Fruit fly (Drosophila melanogaster) whole organism, embryonic: ENCODE results near the gene Rpt6.

Experiments
- Asciz ChIP-seq: fragments of 200-800 bp; sonication (Bioruptor generic); optimal IDR thresholded peaks from 2 replicates; lab custom pipeline; 2017; ENCODE audit warnings: missing biosample characterization, mild to moderate bottlenecking, missing genetic modification characterization, missing genetic modification reagents
- Atf6 ChIP-seq: fragments of 200-800 bp; sonication (Bioruptor generic); IDR thresholded peaks from 2 replicates; pipeline ENCODE4 v1.3.6; 2022; ENCODE audit warnings: missing biosample characterization, missing genetic modification characterization
- Bteb2 ChIP-seq: fragments of 200-800 bp; sonication (Bioruptor generic); optimal IDR thresholded peaks from 2 replicates; lab custom pipeline; 2016; ENCODE audit warnings: missing biosample characterization, missing genetic modification characterization
- CG11085 ChIP-seq: fragments of 200-800 bp; sonication (Bioruptor generic); IDR thresholded peaks from 2 replicates; pipeline ENCODE4 v1.3.6; 2022; ENCODE audit warnings: missing biosample characterization, missing genetic modification characterization
- CG12769 ChIP-seq: fragments of 200-800 bp; sonication (Bioruptor generic); optimal IDR thresholded peaks from 2 replicates; lab custom pipeline; 2019; ENCODE audit warnings: missing biosample characterization, mild to moderate bottlenecking, missing genetic modification characterization, moderate library complexity
- CG14710 ChIP-seq: fragments of 200-800 bp; sonication (Bioruptor generic); optimal IDR thresholded peaks from 3 replicates; lab custom pipeline; 2019; ENCODE audit warnings: missing biosample characterization, mild to moderate bottlenecking, missing genetic modification characterization, moderate library complexity
- CG17568 ChIP-seq: fragments of 200-800 bp; sonication (Bioruptor generic); optimal IDR thresholded peaks from 2 replicates; lab custom pipeline; 2018; ENCODE audit warnings: missing biosample characterization, mild to moderate bottlenecking, missing genetic modification characterization, moderate library complexity
- CG17802 ChIP-seq: fragments of 200-800 bp; sonication (Bioruptor generic); optimal IDR thresholded peaks from 2 replicates; lab custom pipeline; 2018; ENCODE audit warnings: missing biosample characterization, mild to moderate bottlenecking, missing genetic modification characterization, moderate library complexity
- CG2678 ChIP-seq: fragments of 200-800 bp; sonication (Bioruptor generic); optimal IDR thresholded peaks from 3 replicates; lab custom pipeline; 2019; ENCODE audit warnings: missing biosample characterization, mild to moderate bottlenecking, missing genetic modification characterization, moderate library complexity
- CG2875 ChIP-seq: fragments of 200-800 bp; sonication (Bioruptor generic); optimal IDR thresholded peaks from 2 replicates; lab custom pipeline; 2017; ENCODE audit warnings: missing biosample characterization, mild to moderate bottlenecking, missing genetic modification characterization, missing genetic modification reagents
- CG31388 ChIP-seq: fragments of 200-800 bp; sonication (Bioruptor generic); optimal IDR thresholded peaks from 2 replicates; lab custom pipeline; 2016; ENCODE audit warnings: missing biosample characterization, missing genetic modification characterization
- CG31441 ChIP-seq: fragments of 200-800 bp; sonication (Bioruptor generic); IDR thresholded peaks from 2 replicates; pipeline ENCODE4 v1.3.6; 2022; ENCODE audit warnings: missing biosample characterization, missing genetic modification characterization
- CG32532 ChIP-seq: fragments of 200-800 bp; sonication (Bioruptor generic); IDR thresholded peaks from 2 replicates; pipeline ENCODE4 v1.3.6; 2022; ENCODE audit warnings: missing biosample characterization, missing genetic modification characterization
- CG42726 ChIP-seq: fragments of 200-800 bp; sonication (Bioruptor generic); IDR thresholded peaks from 2 replicates; pipeline ENCODE4 v1.3.6; 2022; ENCODE audit warnings: missing biosample characterization, missing genetic modification characterization; ENCODE audit not compliant: partially characterized antibody
- CG7987 ChIP-seq: fragments of 200-800 bp; sonication (Bioruptor generic); optimal IDR thresholded peaks from 2 replicates; lab custom pipeline; 2018; ENCODE audit warnings: missing biosample characterization, mild to moderate bottlenecking, missing genetic modification characterization, moderate library complexity
- CG8089 ChIP-seq: fragments of 200-800 bp; sonication (Bioruptor generic); optimal IDR thresholded peaks from 3 replicates; lab custom pipeline; 2016; ENCODE audit warnings: missing biosample characterization, missing genetic modification characterization
- CG8924 ChIP-seq: fragments of 200-800 bp; optimal IDR thresholded peaks from 3 replicates; lab custom pipeline; 2019; ENCODE audit warnings: missing biosample characterization, mild to moderate bottlenecking, missing genetic modification characterization, moderate library complexity
- Camta ChIP-seq: fragments of 200-800 bp; sonication (Bioruptor generic); optimal IDR thresholded peaks from 2 replicates; lab custom pipeline; 2016; ENCODE audit warnings: missing biosample characterization, missing genetic modification characterization
- Dip2 ChIP-seq: fragments of 200-800 bp; sonication (Bioruptor generic); IDR thresholded peaks from 2 replicates; pipeline ENCODE4 v1.3.6; 2022; ENCODE audit warnings: missing biosample characterization, missing genetic modification characterization
- Dip3 ChIP-seq: fragments of 200-800 bp; sonication (Bioruptor generic); optimal IDR thresholded peaks from 3 replicates; lab custom pipeline; 2016; ENCODE audit warnings: missing biosample characterization, missing genetic modification characterization
- Fer3 ChIP-seq: fragments of 200-800 bp; sonication (Bioruptor generic); optimal IDR thresholded peaks from 2 replicates; lab custom pipeline; 2018; ENCODE audit warnings: missing biosample characterization, mild to moderate bottlenecking, missing genetic modification characterization, moderate library complexity
- HLH3B ChIP-seq: fragments of 200-800 bp; sonication (Bioruptor generic); IDR thresholded peaks from 2 replicates; pipeline ENCODE4 v1.3.6; 2022; ENCODE audit warnings: missing biosample characterization, missing genetic modification characterization
- HLH4C ChIP-seq: fragments of 200-800 bp; sonication (Bioruptor generic); IDR thresholded peaks from 3 replicates; pipeline ENCODE4 v1.3.6; 2022; ENCODE audit warnings: missing biosample characterization, missing genetic modification characterization; ENCODE audit not compliant: partially characterized antibody
- Hr39 ChIP-seq: fragments of >200 bp; optimal IDR thresholded peaks from 2 replicates; lab custom pipeline; 2017
- Kr ChIP-seq: fragments of 200-800 bp; sonication (Bioruptor generic); optimal IDR thresholded peaks from 2 replicates; lab custom pipeline; 2017; ENCODE audit warnings: missing biosample characterization, mild to moderate bottlenecking, missing genetic modification characterization
- Max ChIP-seq: fragments of 200-800 bp; sonication (Bioruptor generic); optimal IDR thresholded peaks from 2 replicates; lab custom pipeline; 2016; ENCODE audit warnings: missing biosample characterization, mild to moderate bottlenecking, missing genetic modification characterization
- NfI ChIP-seq: fragments of 200-800 bp; sonication (Bioruptor generic); optimal IDR thresholded peaks from 3 replicates; lab custom pipeline; 2018; ENCODE audit warnings: missing biosample characterization, mild to moderate bottlenecking, missing genetic modification characterization, moderate library complexity
- ab ChIP-seq: fragments of 200-800 bp; sonication (Bioruptor generic); optimal IDR thresholded peaks from 2 replicates; lab custom pipeline; 2016; ENCODE audit warnings: missing biosample characterization, missing genetic modification characterization
- amos ChIP-seq: fragments of 200-800 bp; sonication (Bioruptor generic); IDR thresholded peaks from 2 replicates; pipeline ENCODE4 v1.3.6; 2022; ENCODE audit warnings: missing biosample characterization, missing genetic modification characterization; ENCODE audit not compliant: partially characterized antibody
- ara ChIP-seq: fragments of 200-800 bp; sonication (Bioruptor generic); IDR thresholded peaks from 2 replicates; pipeline ENCODE4 v1.3.6; 2022; ENCODE audit warnings: missing biosample characterization, missing genetic modification characterization
- br ChIP-seq: fragments of >200 bp; optimal IDR thresholded peaks from 2 replicates; lab custom pipeline; 2017
- corto ChIP-seq: fragments of 200-800 bp; sonication (Bioruptor generic); optimal IDR thresholded peaks from 2 replicates; lab custom pipeline; 2016; ENCODE audit warnings: missing biosample characterization, mild to moderate bottlenecking, missing genetic modification characterization, moderate library complexity
- cwo ChIP-seq: fragments of 200-800 bp; sonication (Bioruptor generic); optimal IDR thresholded peaks from 3 replicates; lab custom pipeline; 2017; ENCODE audit warnings: missing biosample characterization, missing genetic modification characterization, mild to moderate bottlenecking, moderate library complexity, missing genetic modification reagents
- dan ChIP-seq: fragments of 200-800 bp; sonication (Bioruptor generic); IDR thresholded peaks from 2 replicates; pipeline ENCODE4 v1.3.6; 2022; ENCODE audit warnings: missing biosample characterization, missing genetic modification characterization
- dati ChIP-seq: fragments of 200-800 bp; sonication (Bioruptor generic); IDR thresholded peaks from 2 replicates; pipeline ENCODE4 v1.3.6; 2022; ENCODE audit warnings: missing biosample characterization, missing genetic modification characterization
- fru ChIP-seq: fragments of >200 bp; optimal IDR thresholded peaks from 2 replicates; lab custom pipeline; 2017
- gem ChIP-seq: fragments of 200-800 bp; sonication (Bioruptor generic); optimal IDR thresholded peaks from 2 replicates; lab custom pipeline; 2019; ENCODE audit warnings: missing biosample characterization, mild to moderate bottlenecking, missing genetic modification characterization, moderate library complexity
- gsb-n ChIP-seq: fragments of 200-800 bp; sonication (Bioruptor generic); optimal IDR thresholded peaks from 3 replicates; lab custom pipeline; 2018; ENCODE audit warnings: missing biosample characterization, mild to moderate bottlenecking, missing genetic modification characterization
- hbn ChIP-seq: fragments of 200-800 bp; sonication (Bioruptor generic); IDR thresholded peaks from 2 replicates; pipeline ENCODE4 v1.3.6; 2022; ENCODE audit warnings: missing biosample characterization, missing genetic modification characterization; ENCODE audit not compliant: partially characterized antibody
- hth ChIP-seq: fragments of >200 bp; optimal IDR thresholded peaks from 2 replicates; lab custom pipeline; 2017; ENCODE audit warnings: inconsistent platforms
- lola ChIP-seq, 3 experiments: fragments of >200 bp in 2 of 3; fragments of 200-800 bp in 1 of 3; sonication (Bioruptor generic) in 1 of 3; optimal IDR thresholded peaks; 2 replicates each; lab custom pipeline; 2017 to 2019; ENCODE audit warnings: missing biosample characterization in 3 of 3, missing genetic modification characterization in 3 of 3, mild to moderate bottlenecking in 1 of 3, moderate library complexity in 1 of 3
- mam ChIP-seq: fragments of 200-800 bp; sonication (Bioruptor generic); optimal IDR thresholded peaks from 3 replicates; lab custom pipeline; 2016; ENCODE audit warnings: missing biosample characterization, missing genetic modification characterization
- peb ChIP-seq: fragments of 200-800 bp; sonication (Bioruptor generic); IDR thresholded peaks from 2 replicates; pipeline ENCODE4 v1.3.6; 2022; ENCODE audit warnings: missing biosample characterization, missing genetic modification characterization
- shn ChIP-seq: fragments of 200-800 bp; sonication (Bioruptor generic); optimal IDR thresholded peaks from 3 replicates; lab custom pipeline; 2016; ENCODE audit warnings: missing biosample characterization, missing genetic modification characterization
- tll ChIP-seq, 2 experiments: fragments of 200-800 bp in 1 of 2; fragments of >200 bp in 1 of 2; sonication (Bioruptor generic) in 1 of 2; optimal IDR thresholded peaks; 2 replicates each; lab custom pipeline; 2017 to 2019; ENCODE audit warnings: missing biosample characterization in 2 of 2, missing genetic modification characterization in 2 of 2, mild to moderate bottlenecking in 1 of 2, moderate library complexity in 1 of 2
- tna ChIP-seq: fragments of 200-800 bp; sonication (Bioruptor generic); IDR thresholded peaks from 2 replicates; pipeline ENCODE4 v1.3.6; 2022; ENCODE audit warnings: missing biosample characterization, missing genetic modification characterization; ENCODE audit not compliant: partially characterized antibody
- toy ChIP-seq: fragments of 200-800 bp; sonication (Bioruptor generic); IDR thresholded peaks from 2 replicates; pipeline ENCODE4 v1.3.6; 2022; ENCODE audit warnings: missing biosample characterization, missing genetic modification characterization
- unc-4 ChIP-seq: fragments of 200-800 bp; sonication (Bioruptor generic); IDR thresholded peaks from 2 replicates; pipeline ENCODE4 v1.3.6; 2022; ENCODE audit warnings: missing biosample characterization, missing genetic modification characterization; ENCODE audit not compliant: partially characterized antibody
- zfh2 ChIP-seq: fragments of 200-800 bp; sonication (Bioruptor generic); optimal IDR thresholded peaks from 2 replicates; lab custom pipeline; 2016; ENCODE audit warnings: missing biosample characterization, missing genetic modification characterization

Rpt6 gene

dm6 chrX:21281039-21281911 is 34.6 kb upstream of the Rpt6 start, which contains the start of gene Mnr (continued):
- TF ChIP-seq CG31441 (GFP tag; lab: Robert Waterston, UW) (no peak), Kr (no peak), CG8089 (GFP tag; lab: Kevin White, UChicago) (no peak), CG14710 (no peak), peb (GFP tag; lab: Robert Waterston, UW) (no peak), Dip3 (GFP tag; lab: Kevin White, UChicago) (no peak), tna (GFP tag; lab: Robert Waterston, UW) (peak; percentile 58; the same call in 1 of the 2 replicates), toy (no peak), br (lab: Kevin White, UChicago) (no peak), CG17568 (GFP tag; lab: Kevin White, UChicago) (no peak), hth (lab: Kevin White, UChicago) (no peak), Bteb2 (GFP tag; lab: Kevin White, UChicago) (no peak), dan (no peak), Asciz (GFP tag; lab: Kevin White, UChicago) (no peak), CG2678 (tag; lab: Kevin White, UChicago) (peak; percentile 13), Atf6 (GFP tag; lab: Robert Waterston, UW) (no peak), shn (GFP tag; lab: Kevin White, UChicago) (no peak), tll (GFP tag; optimal IDR thresholded peaks at IDR 0.05; lab: Kevin White, UChicago) (no peak), CG17802 (tag; lab: Kevin White, UChicago) (no peak), ab (GFP tag; lab: Kevin White, UChicago) (no peak), HLH4C (GFP tag; lab: Robert Waterston, UW) (no peak; the same call in 2 of the 3 replicates), corto (no peak), CG7987 (GFP tag; lab: Kevin White, UChicago) (peak; percentile 22), CG42726 (GFP tag; lab: Robert Waterston, UW) (no peak), Dip2 (GFP tag; lab: Robert Waterston, UW) (no peak), HLH3B (GFP tag; lab: Robert Waterston, UW) (0 out of 2 replicates have a peak, but pooled peaks have one; percentile 13), fru (lab: Kevin White, UChicago) (no peak), mam (no peak), CG2875 (GFP tag; lab: Kevin White, UChicago) (no peak), NfI (GFP tag; lab: Kevin White, UChicago) (no peak), CG31388 (GFP tag; lab: Kevin White, UChicago) (no peak), unc-4 (GFP tag; lab: Robert Waterston, UW) (no peak), Camta (GFP tag; lab: Kevin White, UChicago) (no peak), CG32532 (GFP tag; lab: Robert Waterston, UW) (peak; percentile 48; the same call in 1 of the 2 replicates), Max (GFP tag; lab: Kevin White, UChicago) (peak; percentile 11), hbn (GFP tag; lab: Robert Waterston, UW) (no peak), CG12769 (tag; lab: Kevin White, UChicago) (peak; percentile 96), dati (GFP tag; lab: Robert Waterston, UW) (no peak), Fer3 (tag; lab: Kevin White, UChicago) (no peak), CG11085 (GFP tag; lab: Robert Waterston, UW) (no peak), Hr39 (lab: Kevin White, UChicago) (peak; percentile 85), gsb-n (no peak), CG8924 (tag; lab: Kevin White, UChicago) (no peak), lola (GFP tag; optimal IDR thresholded peaks at IDR 0.05; lab: Kevin White, UChicago) (peak in 1 of 3 experiments; percentile 15), amos (GFP tag; lab: Robert Waterston, UW) (no peak; the same call in 1 of the 2 replicates), ara (GFP tag; lab: Robert Waterston, UW) (0 out of 2 replicates have a peak, but pooled peaks have one; percentile 40), gem (tag; lab: Kevin White, UChicago) (no peak), cwo (GFP tag; lab: Kevin White, UChicago) (peak; percentile 77), zfh2 (GFP tag; lab: Kevin White, UChicago) (no peak)
